Fruit fly (Drosophila melanogaster) whole organism, prepupa: ENCODE results near the gene CG11037.

Source experiments
- Blimp-1 ChIP-seq: fragments of 200-800 bp; sonication (Bioruptor generic); optimal IDR thresholded peaks from 3 replicates; lab custom pipeline; 2017; ENCODE audit warnings: missing biosample characterization, missing genetic modification characterization, mild to moderate bottlenecking, moderate library complexity, missing genetic modification reagents
- CG10631 ChIP-seq: fragments of 200-800 bp; sonication (Bioruptor generic); optimal IDR thresholded peaks from 2 replicates; lab custom pipeline; 2016; ENCODE audit warnings: missing biosample characterization, missing genetic modification characterization
- CG10669 ChIP-seq: fragments of 200-800 bp; sonication (Bioruptor generic); optimal IDR thresholded peaks from 3 replicates; lab custom pipeline; 2018; ENCODE audit warnings: missing biosample characterization, mild to moderate bottlenecking, missing genetic modification characterization, moderate library complexity
- CG11294 ChIP-seq: fragments of 200-800 bp; sonication (Bioruptor generic); IDR thresholded peaks from 2 replicates; pipeline ENCODE4 v1.3.6; 2022; ENCODE audit warnings: missing biosample characterization, missing genetic modification characterization
- CG11762 ChIP-seq: fragments of 200-800 bp; sonication (Bioruptor generic); optimal IDR thresholded peaks from 3 replicates; lab custom pipeline; 2016; ENCODE audit warnings: missing biosample characterization, missing genetic modification characterization; ENCODE audit not compliant: insufficient read depth
- CG15336 ChIP-seq: fragments of 200-800 bp; sonication (Bioruptor generic); IDR thresholded peaks from 2 replicates; pipeline ENCODE4 v1.3.6; 2022; ENCODE audit warnings: missing biosample characterization, missing genetic modification characterization
- CG1621 ChIP-seq: fragments of 200-800 bp; sonication (Bioruptor generic); optimal IDR thresholded peaks from 3 replicates; lab custom pipeline; 2018; ENCODE audit warnings: missing biosample characterization, mild to moderate bottlenecking, missing genetic modification characterization
- CG16779 ChIP-seq: fragments of 200-800 bp; sonication (Bioruptor generic); optimal IDR thresholded peaks from 3 replicates; lab custom pipeline; 2017; ENCODE audit warnings: missing biosample characterization, mild to moderate bottlenecking, missing genetic modification characterization
- CG3032 ChIP-seq: fragments of 200-800 bp; optimal IDR thresholded peaks from 2 replicates; lab custom pipeline; 2019; ENCODE audit warnings: missing biosample characterization, mild to moderate bottlenecking, missing genetic modification characterization, moderate library complexity
- CG31627 ChIP-seq: fragments of 200-800 bp; sonication (Bioruptor generic); optimal IDR thresholded peaks from 3 replicates; lab custom pipeline; 2016; ENCODE audit warnings: missing biosample characterization, missing genetic modification characterization
- CG32006 ChIP-seq: fragments of 200-800 bp; sonication (Bioruptor generic); optimal IDR thresholded peaks from 3 replicates; lab custom pipeline; 2017; ENCODE audit warnings: missing biosample characterization, mild to moderate bottlenecking, missing genetic modification characterization
- CG34406 ChIP-seq: fragments of 200-800 bp; sonication (Bioruptor generic); optimal IDR thresholded peaks from 3 replicates; lab custom pipeline; 2016; ENCODE audit warnings: missing biosample characterization, missing genetic modification characterization
- CG6163 ChIP-seq: fragments of 200-800 bp; sonication (Bioruptor generic); IDR thresholded peaks from 3 replicates; pipeline ENCODE4 v1.3.6; 2022; ENCODE audit warnings: missing biosample characterization, missing genetic modification characterization
- CG6276 ChIP-seq: fragments of 200-800 bp; sonication (Bioruptor generic); optimal IDR thresholded peaks from 2 replicates; lab custom pipeline; 2017; ENCODE audit warnings: missing biosample characterization, mild to moderate bottlenecking, missing genetic modification characterization
- CG6792 ChIP-seq: fragments of 200-800 bp; sonication (Bioruptor generic); optimal IDR thresholded peaks from 3 replicates; lab custom pipeline; 2016; ENCODE audit warnings: missing biosample characterization, missing genetic modification characterization
- CG6854 ChIP-seq: fragments of 200-800 bp; sonication (Bioruptor generic); optimal IDR thresholded peaks from 2 replicates; lab custom pipeline; 2017; ENCODE audit warnings: missing biosample characterization, mild to moderate bottlenecking, missing genetic modification characterization
- CG7368 ChIP-seq: fragments of 200-800 bp; sonication (Bioruptor generic); optimal IDR thresholded peaks from 3 replicates; lab custom pipeline; 2016; ENCODE audit warnings: missing biosample characterization, missing genetic modification characterization
- CG8119 ChIP-seq: fragments of 200-800 bp; sonication (Bioruptor generic); IDR thresholded peaks from 3 replicates; pipeline ENCODE4 v1.3.6; 2022; ENCODE audit warnings: missing biosample characterization, missing genetic modification characterization
- CG8319 ChIP-seq: fragments of 200-800 bp; sonication (Bioruptor generic); optimal IDR thresholded peaks from 3 replicates; lab custom pipeline; 2016; ENCODE audit warnings: missing biosample characterization, missing genetic modification characterization
- CG8632 ChIP-seq: fragments of 200-800 bp; sonication (Bioruptor generic); optimal IDR thresholded peaks from 3 replicates; lab custom pipeline; 2016; ENCODE audit warnings: missing biosample characterization, missing genetic modification characterization
- CG9139 ChIP-seq: fragments of 200-800 bp; sonication (Bioruptor generic); optimal IDR thresholded peaks from 3 replicates; lab custom pipeline; 2017; ENCODE audit warnings: missing biosample characterization, mild to moderate bottlenecking, missing genetic modification characterization
- Eip75B ChIP-seq: fragments of 200-800 bp; sonication (Bioruptor generic); optimal IDR thresholded peaks from 3 replicates; lab custom pipeline; 2016; ENCODE audit warnings: missing biosample characterization, missing genetic modification characterization
- Eip78C ChIP-seq: fragments of 200-800 bp; sonication (Bioruptor generic); peaks from one replicate; lab custom pipeline; 2016; ENCODE audit warnings: missing biosample characterization, missing genetic modification characterization
- Eip93F ChIP-seq: fragments of 200-800 bp; sonication (Bioruptor generic); optimal IDR thresholded peaks from 2 replicates; lab custom pipeline; 2016; ENCODE audit warnings: missing biosample characterization, mild to moderate bottlenecking, missing genetic modification characterization
- Ets21C ChIP-seq: fragments of 200-800 bp; sonication (Bioruptor generic); optimal IDR thresholded peaks from 3 replicates; lab custom pipeline; 2016; ENCODE audit warnings: missing biosample characterization, missing genetic modification characterization
- Ets96B ChIP-seq: fragments of 200-800 bp; optimal IDR thresholded peaks from 2 replicates; lab custom pipeline; 2019; ENCODE audit warnings: missing biosample characterization, mild to moderate bottlenecking, missing genetic modification characterization, moderate library complexity
- Gug ChIP-seq: fragments of 200-800 bp; sonication (Bioruptor generic); IDR thresholded peaks from 2 replicates; pipeline ENCODE4 v1.3.6; 2022; ENCODE audit warnings: missing biosample characterization, missing genetic modification characterization
- Hr38 ChIP-seq: sonication (Bioruptor generic); optimal IDR thresholded peaks from 2 replicates; lab custom pipeline; 2016; ENCODE audit warnings: missing biosample characterization, missing genetic modification characterization
- Hr39 ChIP-seq: fragments of 200-800 bp; sonication (Bioruptor generic); optimal IDR thresholded peaks from 2 replicates; lab custom pipeline; 2016; ENCODE audit warnings: missing biosample characterization, missing genetic modification characterization
- Hr4 ChIP-seq: fragments of 200-800 bp; sonication (Bioruptor generic); optimal IDR thresholded peaks from 3 replicates; lab custom pipeline; 2016; ENCODE audit warnings: missing biosample characterization, missing genetic modification characterization
- Lpt ChIP-seq: fragments of 200-800 bp; sonication (Bioruptor generic); optimal IDR thresholded peaks from 3 replicates; lab custom pipeline; 2016; ENCODE audit warnings: missing biosample characterization, missing genetic modification characterization
- Met ChIP-seq: fragments of 200-800 bp; sonication (Bioruptor generic); optimal IDR thresholded peaks from 3 replicates; lab custom pipeline; 2016; ENCODE audit warnings: missing biosample characterization, missing genetic modification characterization
- OdsH ChIP-seq: fragments of 200-800 bp; sonication (Bioruptor generic); optimal IDR thresholded peaks from 3 replicates; lab custom pipeline; 2016; ENCODE audit warnings: missing biosample characterization, missing genetic modification characterization
- Smox ChIP-seq: fragments of 200-800 bp; sonication (Bioruptor generic); optimal IDR thresholded peaks from 3 replicates; lab custom pipeline; 2016; ENCODE audit warnings: missing biosample characterization, missing genetic modification characterization
- Sox14 ChIP-seq: fragments of 200-800 bp; sonication (Bioruptor generic); optimal IDR thresholded peaks from 3 replicates; lab custom pipeline; 2016; ENCODE audit warnings: missing biosample characterization, missing genetic modification characterization
- Sox15 ChIP-seq: fragments of 200-800 bp; sonication (Bioruptor generic); optimal IDR thresholded peaks from 3 replicates; lab custom pipeline; 2016; ENCODE audit warnings: missing biosample characterization, missing genetic modification characterization
- cyc ChIP-seq: fragments of 200-800 bp; sonication (Bioruptor generic); optimal IDR thresholded peaks from 3 replicates; lab custom pipeline; 2016; ENCODE audit warnings: missing biosample characterization, missing genetic modification characterization
- dac ChIP-seq: fragments of 200-800 bp; sonication (Bioruptor generic); optimal IDR thresholded peaks from 2 replicates; lab custom pipeline; 2017; ENCODE audit warnings: missing biosample characterization, mild to moderate bottlenecking, missing genetic modification characterization
- dsx ChIP-seq: fragments of 200-800 bp; optimal IDR thresholded peaks from 3 replicates; lab custom pipeline; 2019; ENCODE audit warnings: missing biosample characterization, mild to moderate bottlenecking, missing genetic modification characterization, moderate library complexity; ENCODE audit not compliant: poor library complexity, severe bottlenecking
- eg ChIP-seq: fragments of 200-800 bp; sonication (Bioruptor generic); IDR thresholded peaks from 3 replicates; pipeline ENCODE4 v1.3.6; 2022; ENCODE audit warnings: missing biosample characterization, missing genetic modification characterization
- fd59A ChIP-seq: fragments of 200-800 bp; sonication (Bioruptor generic); optimal IDR thresholded peaks from 2 replicates; lab custom pipeline; 2017; ENCODE audit warnings: missing biosample characterization, mild to moderate bottlenecking, missing genetic modification characterization, missing genetic modification reagents
- fd85E ChIP-seq: fragments of 200-800 bp; sonication (Bioruptor generic); optimal IDR thresholded peaks from 3 replicates; lab custom pipeline; 2016; ENCODE audit warnings: missing biosample characterization, missing genetic modification characterization
- lz ChIP-seq: fragments of 200-800 bp; sonication (Bioruptor generic); optimal IDR thresholded peaks from 3 replicates; lab custom pipeline; 2016; ENCODE audit warnings: missing biosample characterization, missing genetic modification characterization
- net ChIP-seq: fragments of 200-800 bp; sonication (Bioruptor generic); optimal IDR thresholded peaks from 3 replicates; lab custom pipeline; 2016; ENCODE audit warnings: missing biosample characterization, missing genetic modification characterization
- pdm3 ChIP-seq: fragments of 200-800 bp; sonication (Bioruptor generic); optimal IDR thresholded peaks from 3 replicates; lab custom pipeline; 2016; ENCODE audit warnings: missing biosample characterization, missing genetic modification characterization
- spab ChIP-seq: fragments of 200-800 bp; sonication (Bioruptor generic); optimal IDR thresholded peaks from 2 replicates; lab custom pipeline; 2017; ENCODE audit warnings: missing biosample characterization, mild to moderate bottlenecking, missing genetic modification characterization, missing genetic modification reagents
- svp ChIP-seq: fragments of 200-800 bp; sonication (Bioruptor generic); peaks from one replicate; lab custom pipeline; 2016; ENCODE audit warnings: missing biosample characterization, missing genetic modification characterization
- topi ChIP-seq: fragments of 200-800 bp; sonication (Bioruptor generic); optimal IDR thresholded peaks from 3 replicates; lab custom pipeline; 2016; ENCODE audit warnings: missing biosample characterization, missing genetic modification characterization
- vri ChIP-seq: fragments of 200-800 bp; sonication (Bioruptor generic); optimal IDR thresholded peaks from 3 replicates; lab custom pipeline; 2016; ENCODE audit warnings: missing biosample characterization, mild to moderate bottlenecking, missing genetic modification characterization

CG11037 gene

DNA sequence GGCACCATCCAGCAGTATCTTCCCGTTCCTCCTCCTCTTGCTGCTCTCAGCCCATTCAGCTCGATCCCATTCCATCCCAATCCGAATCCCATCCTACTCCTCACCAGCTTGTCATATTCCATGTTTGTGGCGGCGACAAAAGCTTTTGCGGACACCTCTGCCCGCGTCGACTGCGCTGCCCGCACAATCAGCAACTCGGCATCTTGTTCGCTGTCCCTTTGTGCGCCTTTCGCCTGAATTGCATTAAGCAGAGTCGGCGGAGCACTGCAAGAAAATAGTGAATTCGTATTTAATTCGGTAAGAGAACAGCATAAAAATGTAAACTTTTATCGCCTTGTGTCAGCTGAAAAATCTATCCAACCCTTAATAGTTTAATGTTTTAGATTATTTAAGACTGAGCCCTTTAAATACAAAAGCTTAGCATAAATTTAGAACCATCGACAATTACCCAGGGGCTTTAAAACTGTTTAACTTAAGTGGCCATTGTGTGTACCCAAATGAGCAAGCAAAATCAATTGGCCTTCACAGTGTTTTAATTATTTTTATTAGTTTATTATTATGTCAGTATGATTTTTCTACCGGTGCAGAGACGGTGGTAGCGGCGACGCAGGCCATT is 10.6 kb downstream of the CG11037 start (continued):
- TF ChIP-seq CG8632 (GFP tag; lab: Kevin White, UChicago) (peak; percentile 91), CG6163 (GFP tag; lab: Robert Waterston, UW) (peak; percentile 71; the same call in 1 of the 3 replicates), Smox (GFP tag; lab: Kevin White, UChicago) (peak; percentile 88), CG6792 (peak; percentile 91), CG16779 (peak; percentile 88), CG8119 (peak; percentile 88), CG15336 (peak; percentile 83), CG11762 (peak; percentile 89), pdm3 (peak; percentile 94), CG9139 (GFP tag; lab: Kevin White, UChicago) (peak; percentile 87), CG32006 (GFP tag; lab: Kevin White, UChicago) (peak; percentile 94), cyc (peak; percentile 87), OdsH (GFP tag; lab: Kevin White, UChicago) (peak; percentile 94), CG1621 (peak; percentile 84), Gug (GFP tag; lab: Robert Waterston, UW) (peak; percentile 72), CG3032 (tag; lab: Kevin White, UChicago) (peak; percentile 97), Ets96B (tag; lab: Kevin White, UChicago) (peak; percentile 96), CG31627 (GFP tag; lab: Kevin White, UChicago) (peak; percentile 90), Lpt (peak; percentile 71), CG8319 (GFP tag; lab: Kevin White, UChicago) (peak; percentile 90)
- TF ChIP-seq, all 60 proteins: peak for 57

DNA sequence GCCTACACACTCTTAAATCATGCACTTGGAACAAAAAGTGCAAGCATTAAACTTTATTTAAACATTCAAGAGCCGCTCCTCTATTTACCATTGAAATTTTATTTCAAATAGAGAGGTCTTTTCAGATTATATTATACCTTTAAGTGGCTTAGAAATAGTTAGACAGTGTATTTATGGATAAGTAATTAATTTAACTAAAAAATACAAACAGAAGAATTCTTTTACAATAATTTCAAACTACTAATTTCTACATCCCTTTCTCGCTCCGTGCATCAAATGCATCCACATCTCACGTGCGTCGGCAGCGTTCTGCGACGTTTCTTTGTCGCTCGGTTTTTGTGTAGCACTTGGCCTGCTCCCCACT is 11.1 kb downstream of the CG11037 start:
- TF ChIP-seq Hr39: peak; percentile 94
- peak; percentile 99 for TF ChIP-seq Eip78C
- peak; percentile 96 for TF ChIP-seq spab
- peak; percentile 96 for TF ChIP-seq lz (GFP tag; lab: Kevin White, UChicago)
- TF ChIP-seq Hr4 (GFP tag; lab: Kevin White, UChicago): peak; percentile 92
- peak; percentile 93 for TF ChIP-seq CG11762
- peak; percentile 66 for TF ChIP-seq CG6854
- TF ChIP-seq CG31627 (GFP tag; lab: Kevin White, UChicago): peak; percentile 95
- peak; percentile 97 for TF ChIP-seq fd59A (GFP tag; lab: Kevin White, UChicago)
- TF ChIP-seq Eip93F (GFP tag; lab: Kevin White, UChicago): peak; percentile 76
- TF ChIP-seq CG6276 (GFP tag; lab: Kevin White, UChicago): peak; percentile 83
- TF ChIP-seq CG16779: peak; percentile 87
- peak; percentile 97 for TF ChIP-seq Eip75B (GFP tag; lab: Kevin White, UChicago)
- TF ChIP-seq CG8319 (GFP tag; lab: Kevin White, UChicago): peak; percentile 92
- peak; percentile 97 for TF ChIP-seq Sox14 (GFP tag; lab: Kevin White, UChicago)
- peak; percentile 57 for TF ChIP-seq dac (GFP tag; lab: Kevin White, UChicago)
- TF ChIP-seq CG11294 (GFP tag; lab: Robert Waterston, UW): peak; percentile 85
- TF ChIP-seq CG10631: peak; percentile 99
- TF ChIP-seq Ets96B (tag; lab: Kevin White, UChicago): peak; percentile 98
- peak; percentile 78 for TF ChIP-seq Blimp-1 (GFP tag; lab: Kevin White, UChicago)
- TF ChIP-seq CG7368 (GFP tag; lab: Kevin White, UChicago): peak; percentile 86
- no peak for TF ChIP-seq Hr38 (GFP tag; lab: Kevin White, UChicago)
- TF ChIP-seq vri: peak; percentile 89
- peak; percentile 96 for TF ChIP-seq CG34406 (GFP tag; lab: Kevin White, UChicago)
- peak; percentile 96 for TF ChIP-seq Met (GFP tag; lab: Kevin White, UChicago)
- TF ChIP-seq OdsH (GFP tag; lab: Kevin White, UChicago): peak; percentile 97
- TF ChIP-seq net (GFP tag; lab: Kevin White, UChicago): peak; percentile 93
- peak; percentile 98 for TF ChIP-seq svp (GFP tag; lab: Kevin White, UChicago)
- TF ChIP-seq Gug (GFP tag; lab: Robert Waterston, UW): peak; percentile 89
- peak; percentile 97 for TF ChIP-seq topi
- TF ChIP-seq Ets21C: peak; percentile 92
- peak; percentile 93 for TF ChIP-seq Sox15 (GFP tag; lab: Kevin White, UChicago)
- peak; percentile 98 for TF ChIP-seq CG3032 (tag; lab: Kevin White, UChicago)
- peak; percentile 98 for TF ChIP-seq CG10669 (GFP tag; lab: Kevin White, UChicago)
- TF ChIP-seq CG6792: peak; percentile 97
- TF ChIP-seq CG9139 (GFP tag; lab: Kevin White, UChicago): peak; percentile 96
- TF ChIP-seq fd85E (GFP tag; lab: Kevin White, UChicago): peak; percentile 77
- peak; percentile 97 for TF ChIP-seq dsx (GFP tag; lab: Kevin White, UChicago)
- peak; percentile 84 for TF ChIP-seq eg (GFP tag; lab: Robert Waterston, UW)
